Fruit fly (Drosophila melanogaster) whole organism, embryonic: ENCODE data around the gene CG34310.
A peak's percentile ranks its signal among the peaks of the same experiment; 100 is the strongest.

ENCODE experiments used
- Antp ChIP-seq: fragments of 200-800 bp; sonication (Bioruptor generic); optimal IDR thresholded peaks from 3 replicates; lab custom pipeline; 2016; ENCODE audit warnings: missing biosample characterization, missing genetic modification characterization
- Atf6 ChIP-seq: fragments of 200-800 bp; sonication (Bioruptor generic); IDR thresholded peaks from 2 replicates; pipeline ENCODE4 v1.3.6; 2022; ENCODE audit warnings: missing biosample characterization, missing genetic modification characterization
- Bgb ChIP-seq: fragments of 200-800 bp; sonication (Bioruptor generic); IDR thresholded peaks from 2 replicates; pipeline ENCODE4 v1.3.6; 2022; ENCODE audit warnings: missing biosample characterization, missing genetic modification characterization; ENCODE audit not compliant: partially characterized antibody
- Bteb2 ChIP-seq: fragments of 200-800 bp; sonication (Bioruptor generic); optimal IDR thresholded peaks from 2 replicates; lab custom pipeline; 2016; ENCODE audit warnings: missing biosample characterization, missing genetic modification characterization
- CG11695 ChIP-seq: fragments of 200-800 bp; sonication (Bioruptor generic); IDR thresholded peaks from 3 replicates; pipeline ENCODE4 v1.3.6; 2022; ENCODE audit warnings: missing biosample characterization, missing genetic modification characterization
- CG13894 ChIP-seq: fragments of 200-800 bp; sonication (Bioruptor generic); optimal IDR thresholded peaks from 3 replicates; lab custom pipeline; 2018; ENCODE audit warnings: missing biosample characterization, mild to moderate bottlenecking, missing genetic modification characterization, moderate library complexity
- CG15514 ChIP-seq: fragments of 200-800 bp; sonication (Bioruptor generic); optimal IDR thresholded peaks from 3 replicates; lab custom pipeline; 2017; ENCODE audit warnings: missing biosample characterization, missing genetic modification characterization, mild to moderate bottlenecking, moderate library complexity, missing genetic modification reagents
- CG1603 ChIP-seq: fragments of 200-800 bp; sonication (Bioruptor generic); optimal IDR thresholded peaks from 2 replicates; lab custom pipeline; 2019; ENCODE audit warnings: missing biosample characterization, mild to moderate bottlenecking, missing genetic modification characterization, moderate library complexity
- CG16813 ChIP-seq: fragments of 200-800 bp; sonication (Bioruptor generic); IDR thresholded peaks from 3 replicates; pipeline ENCODE4 v1.3.6; 2022; ENCODE audit warnings: missing biosample characterization, missing genetic modification characterization; ENCODE audit not compliant: partially characterized antibody
- CG17612 ChIP-seq: fragments of 200-800 bp; sonication (Bioruptor generic); IDR thresholded peaks from 2 replicates; pipeline ENCODE4 v1.3.6; 2022; ENCODE audit warnings: missing biosample characterization, missing genetic modification characterization
- CG17802 ChIP-seq: fragments of 200-800 bp; sonication (Bioruptor generic); optimal IDR thresholded peaks from 2 replicates; lab custom pipeline; 2018; ENCODE audit warnings: missing biosample characterization, mild to moderate bottlenecking, missing genetic modification characterization, moderate library complexity
- CG17912 ChIP-seq: fragments of 200-800 bp; sonication (Bioruptor generic); optimal IDR thresholded peaks from 2 replicates; lab custom pipeline; 2018; ENCODE audit warnings: missing biosample characterization, mild to moderate bottlenecking, missing genetic modification characterization
- CG18764 ChIP-seq: fragments of 200-800 bp; sonication (Bioruptor generic); optimal IDR thresholded peaks from 3 replicates; lab custom pipeline; 2016; ENCODE audit warnings: missing biosample characterization, missing genetic modification characterization
- CG2129 ChIP-seq: fragments of 200-800 bp; sonication (Bioruptor generic); IDR thresholded peaks from 2 replicates; pipeline ENCODE4 v1.3.6; 2022; ENCODE audit warnings: missing biosample characterization, missing genetic modification characterization; ENCODE audit not compliant: partially characterized antibody
- CG33213 ChIP-seq: fragments of 200-800 bp; sonication (Bioruptor generic); optimal IDR thresholded peaks from 3 replicates; lab custom pipeline; 2016; ENCODE audit warnings: missing biosample characterization, missing genetic modification characterization
- CG3407 ChIP-seq: fragments of 200-800 bp; sonication (Bioruptor generic); optimal IDR thresholded peaks from 2 replicates; lab custom pipeline; 2018; ENCODE audit warnings: missing biosample characterization, mild to moderate bottlenecking, missing genetic modification characterization
- CG34376 ChIP-seq: fragments of 200-800 bp; sonication (Bioruptor generic); optimal IDR thresholded peaks from 2 replicates; lab custom pipeline; 2018; ENCODE audit warnings: missing biosample characterization, mild to moderate bottlenecking, missing genetic modification characterization
- CG34422 ChIP-seq: fragments of 200-800 bp; sonication (Bioruptor generic); IDR thresholded peaks from 3 replicates; pipeline ENCODE4 v1.3.6; 2022; ENCODE audit warnings: missing biosample characterization, missing genetic modification characterization
- CG6791 ChIP-seq: fragments of 200-800 bp; sonication (Bioruptor generic); IDR thresholded peaks from 3 replicates; pipeline ENCODE4 v1.3.6; 2022; ENCODE audit warnings: missing biosample characterization, missing genetic modification characterization; ENCODE audit not compliant: partially characterized antibody
- CG6813 ChIP-seq: fragments of 200-800 bp; sonication (Bioruptor generic); optimal IDR thresholded peaks from 2 replicates; lab custom pipeline; 2017; ENCODE audit warnings: missing biosample characterization, missing genetic modification characterization, mild to moderate bottlenecking, moderate library complexity, missing genetic modification reagents
- CG7271 ChIP-seq: fragments of 200-800 bp; sonication (Bioruptor generic); optimal IDR thresholded peaks from 2 replicates; lab custom pipeline; 2018; ENCODE audit warnings: missing biosample characterization, mild to moderate bottlenecking, missing genetic modification characterization, moderate library complexity
- CG7372 ChIP-seq: fragments of 200-800 bp; sonication (Bioruptor generic); IDR thresholded peaks from 2 replicates; pipeline ENCODE4 v1.3.6; 2022; ENCODE audit warnings: missing biosample characterization, missing genetic modification characterization
- CTCF ChIP-seq: fragments of 200-800 bp; sonication (Bioruptor generic); optimal IDR thresholded peaks from 2 replicates; lab custom pipeline; 2017; ENCODE audit warnings: missing biosample characterization, mild to moderate bottlenecking, missing genetic modification characterization, moderate library complexity
- Ets65A ChIP-seq: fragments of 200-800 bp; sonication (Bioruptor generic); peaks from one replicate; lab custom pipeline; 2016; ENCODE audit warnings: missing biosample characterization, missing genetic modification characterization
- Hr39 ChIP-seq: fragments of >200 bp; optimal IDR thresholded peaks from 2 replicates; lab custom pipeline; 2017
- MESR4 ChIP-seq: fragments of 200-800 bp; sonication (Bioruptor generic); optimal IDR thresholded peaks from 2 replicates; lab custom pipeline; 2018; ENCODE audit warnings: missing biosample characterization, mild to moderate bottlenecking, missing genetic modification characterization, moderate library complexity
- MTF-1 ChIP-seq: fragments of 200-800 bp; sonication (Bioruptor generic); optimal IDR thresholded peaks from 2 replicates; lab custom pipeline; 2018; ENCODE audit warnings: missing biosample characterization, mild to moderate bottlenecking, missing genetic modification characterization, borderline replicate concordance
- Med ChIP-seq: fragments of 200-800 bp; sonication (Bioruptor generic); peaks from one replicate; lab custom pipeline; 2016; ENCODE audit warnings: missing biosample characterization, missing genetic modification characterization, mild to moderate bottlenecking, inconsistent platforms, moderate library complexity
- Mrtf ChIP-seq: fragments of 200-800 bp; sonication (Bioruptor generic); IDR thresholded peaks from 3 replicates; pipeline ENCODE4 v1.3.6; 2022; ENCODE audit warnings: missing biosample characterization, missing genetic modification characterization
- Rx ChIP-seq: fragments of 200-800 bp; sonication (Bioruptor generic); IDR thresholded peaks from 2 replicates; pipeline ENCODE4 v1.3.6; 2022; ENCODE audit warnings: missing biosample characterization, missing genetic modification characterization
- Ssrp ChIP-seq: fragments of 200-800 bp; sonication (Bioruptor generic); optimal IDR thresholded peaks from 2 replicates; lab custom pipeline; 2018; ENCODE audit warnings: missing biosample characterization, mild to moderate bottlenecking, missing genetic modification characterization, moderate library complexity
- ci ChIP-seq: fragments of 200-800 bp; sonication (Bioruptor generic); IDR thresholded peaks from 3 replicates; pipeline ENCODE4 v1.3.6; 2022; ENCODE audit warnings: missing biosample characterization, missing genetic modification characterization
- en ChIP-seq: fragments of 200-800 bp; sonication (Bioruptor generic); optimal IDR thresholded peaks from 2 replicates; lab custom pipeline; 2016; ENCODE audit warnings: missing biosample characterization, missing genetic modification characterization
- fru ChIP-seq: fragments of >200 bp; optimal IDR thresholded peaks from 2 replicates; lab custom pipeline; 2017
- ftz-f1 ChIP-seq: fragments of 200-800 bp; sonication (Bioruptor generic); optimal IDR thresholded peaks from 2 replicates; lab custom pipeline; 2016; ENCODE audit warnings: missing biosample characterization, missing genetic modification characterization
- gsb ChIP-seq: fragments of 200-800 bp; sonication (Bioruptor generic); IDR thresholded peaks from 2 replicates; pipeline ENCODE4 v1.3.6; 2022; ENCODE audit warnings: missing biosample characterization, missing genetic modification characterization
- ham ChIP-seq: fragments of 200-800 bp; sonication (Bioruptor generic); IDR thresholded peaks from 2 replicates; pipeline ENCODE4 v1.3.6; 2022; ENCODE audit warnings: missing biosample characterization, missing genetic modification characterization
- insv ChIP-seq, 2 experiments: fragments of 200-800 bp; sonication (Bioruptor generic); optimal IDR thresholded peaks; 3 replicates each; lab custom pipeline; 2016 to 2018; ENCODE audit warnings: missing biosample characterization in 2 of 2, missing genetic modification characterization in 2 of 2
- maf-S ChIP-seq: fragments of 200-800 bp; sonication (Bioruptor generic); optimal IDR thresholded peaks from 2 replicates; lab custom pipeline; 2016; ENCODE audit warnings: missing biosample characterization, missing genetic modification characterization
- mld ChIP-seq: fragments of 200-800 bp; sonication (Bioruptor generic); IDR thresholded peaks from 3 replicates; pipeline ENCODE4 v1.3.6; 2022; ENCODE audit warnings: missing biosample characterization, missing genetic modification characterization; ENCODE audit not compliant: partially characterized antibody
- nerfin-2 ChIP-seq: fragments of 200-800 bp; sonication (Bioruptor generic); IDR thresholded peaks from 2 replicates; pipeline ENCODE4 v1.3.6; 2022; ENCODE audit warnings: missing biosample characterization, missing genetic modification characterization; ENCODE audit not compliant: partially characterized antibody
- nmo ChIP-seq: fragments of 200-800 bp; sonication (Bioruptor generic); optimal IDR thresholded peaks from 2 replicates; lab custom pipeline; 2018; ENCODE audit warnings: missing biosample characterization, mild to moderate bottlenecking, missing genetic modification characterization, moderate library complexity
- p53 ChIP-seq: fragments of 200-800 bp; sonication (Bioruptor generic); optimal IDR thresholded peaks from 2 replicates; lab custom pipeline; 2016; ENCODE audit warnings: missing biosample characterization, missing genetic modification characterization
- phol ChIP-seq: fragments of 200-800 bp; sonication (Bioruptor generic); optimal IDR thresholded peaks from 3 replicates; lab custom pipeline; 2018; ENCODE audit warnings: missing biosample characterization, mild to moderate bottlenecking, missing genetic modification characterization, moderate library complexity
- pros ChIP-seq: fragments of 200-800 bp; sonication (Bioruptor generic); optimal IDR thresholded peaks from 3 replicates; lab custom pipeline; 2019; ENCODE audit warnings: missing biosample characterization, mild to moderate bottlenecking, missing genetic modification characterization, moderate library complexity
- row ChIP-seq: fragments of 200-800 bp; sonication (Bioruptor generic); IDR thresholded peaks from 3 replicates; pipeline ENCODE4 v1.3.6; 2022; ENCODE audit warnings: missing biosample characterization, missing genetic modification characterization
- sug ChIP-seq: fragments of 200-800 bp; optimal IDR thresholded peaks from 2 replicates; lab custom pipeline; 2019; ENCODE audit warnings: missing biosample characterization, mild to moderate bottlenecking, missing genetic modification characterization, moderate library complexity
- vvl ChIP-seq: fragments of 200-800 bp; sonication (Bioruptor generic); IDR thresholded peaks from 2 replicates; pipeline ENCODE4 v1.3.6; 2022; ENCODE audit warnings: missing biosample characterization, missing genetic modification characterization

CG34310 gene

dm6 chr2L:6716182-6716770 lies 52.8 kb downstream of the CG34310 start, which contains the start of gene AkhR:
TSS of gene AkhR (minus strand) at chr2L:6716186.
- TF ChIP-seq maf-S (no peak), Ets65A (GFP tag; lab: Kevin White, UChicago) (peak; percentile 70), row (GFP tag; lab: Robert Waterston, UW) (peak; percentile 47), CG13894 (tag; lab: Kevin White, UChicago) (no peak), Med (peak; percentile 47), CG34376 (GFP tag; lab: Kevin White, UChicago) (peak; percentile 9)

DNA sequence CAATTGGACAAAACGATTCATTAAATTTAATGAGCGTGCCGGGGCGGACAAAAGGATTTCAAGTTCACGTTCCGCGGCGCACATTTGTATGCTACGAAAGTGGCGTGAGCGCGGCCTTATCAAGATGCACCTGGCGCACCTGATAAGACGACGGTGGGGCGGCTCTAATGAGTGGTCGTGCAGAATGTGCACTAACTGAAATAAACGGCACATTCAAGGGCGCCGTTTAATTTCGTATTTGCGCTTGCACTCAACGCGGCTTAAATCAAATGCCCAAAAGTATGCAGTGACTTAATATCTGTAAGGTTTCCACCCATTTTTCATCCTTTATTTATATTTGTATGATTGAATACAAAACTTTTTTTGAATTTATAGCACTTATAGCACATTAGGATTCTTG lies 53.5 kb downstream of the CG34310 start:
- TF ChIP-seq ftz-f1 (GFP tag; lab: Kevin White, UChicago) (peak; percentile 24), CG17612 (GFP tag; lab: Robert Waterston, UW) (peak; percentile 64; the same call in 1 of the 2 replicates), ci (peak; percentile 31; the same call in 1 of the 3 replicates), CG6791 (GFP tag; lab: Robert Waterston, UW) (0 out of 3 replicates have a peak, but pooled peaks have one; percentile 16), CG17802 (tag; lab: Kevin White, UChicago) (peak; percentile 29), p53 (no peak), CG6813 (no peak), mld (0 out of 3 replicates have a peak, but pooled peaks have one; percentile 22), CTCF (GFP tag; lab: Kevin White, UChicago) (peak; percentile 6)
- TF ChIP-seq, all 482 proteins: peak for 7

DNA sequence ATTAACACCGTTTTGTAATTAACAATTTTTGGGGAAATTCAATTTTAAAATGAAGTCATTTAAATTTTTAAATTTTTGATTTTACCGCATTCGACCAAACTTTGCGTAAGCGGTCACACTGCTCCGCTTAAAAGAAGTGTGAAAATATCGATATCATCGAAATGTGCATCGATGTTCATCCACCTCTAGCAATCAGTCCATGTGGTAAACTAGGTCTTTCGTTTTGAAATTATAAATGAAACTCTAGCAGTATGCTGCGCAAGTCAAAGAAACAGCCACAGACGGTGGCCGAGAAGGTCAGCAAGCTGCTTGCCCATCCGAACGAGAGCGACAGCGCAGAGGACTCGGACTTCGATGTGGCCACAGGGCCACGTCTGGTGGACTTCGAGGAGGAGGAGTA lies 54.0 kb downstream of the CG34310 start, which contains the start of gene Aatf:
Gene Aatf (plus strand): TSS at position 166 of the 400 bp plus-strand sequence.
- peak; percentile 45; the same call in 1 of the 3 replicates for TF ChIP-seq CG34422 (GFP tag; lab: Robert Waterston, UW)
- peak; percentile 3 for TF ChIP-seq sug (tag; lab: Kevin White, UChicago)
- TF ChIP-seq Ets65A (GFP tag; lab: Kevin White, UChicago): peak; percentile 51
- TF ChIP-seq CG7271 (tag; lab: Kevin White, UChicago): peak; percentile 7
- no peak for TF ChIP-seq Rx (GFP tag; lab: Robert Waterston, UW)
- no peak for TF ChIP-seq CG18764
- TF ChIP-seq vvl (GFP tag; lab: Robert Waterston, UW): no peak
- TF ChIP-seq insv (GFP tag; optimal IDR thresholded peaks at IDR 0.05; lab: Kevin White, UChicago): no peak
- TF ChIP-seq MTF-1 (GFP tag; lab: Kevin White, UChicago): no peak
- no peak for TF ChIP-seq Ssrp (tag; lab: Kevin White, UChicago)
- no peak for TF ChIP-seq CG3407 (GFP tag; lab: Kevin White, UChicago)
- TF ChIP-seq Antp (GFP tag; lab: Kevin White, UChicago): peak; percentile 13
- peak; percentile 89 for TF ChIP-seq Bgb
- no peak for TF ChIP-seq Hr39 (lab: Kevin White, UChicago)
- no peak for TF ChIP-seq fru
- TF ChIP-seq CG2129 (GFP tag; lab: Robert Waterston, UW): peak; percentile 85
- TF ChIP-seq nerfin-2: peak; percentile 65; the same call in 1 of the 2 replicates
- peak; percentile 92 for TF ChIP-seq MESR4 (GFP tag; lab: Kevin White, UChicago)
- peak; percentile 79 for TF ChIP-seq CG16813
- no peak for TF ChIP-seq gsb (GFP tag; lab: Robert Waterston, UW)
- TF ChIP-seq en (GFP tag; lab: Kevin White, UChicago): no peak
- no peak for TF ChIP-seq Mrtf (GFP tag; lab: Robert Waterston, UW)
- peak; percentile 64 for TF ChIP-seq CG1603 (tag; lab: Kevin White, UChicago)
- TF ChIP-seq Atf6 (GFP tag; lab: Robert Waterston, UW): 0 out of 2 replicates have a peak, but pooled peaks have one; percentile 33
- peak; percentile 37 for TF ChIP-seq phol (tag; lab: Kevin White, UChicago)
- TF ChIP-seq pros: no peak
- TF ChIP-seq CG17912: no peak
- TF ChIP-seq ham (GFP tag; lab: Robert Waterston, UW): no peak
- peak; percentile 15 for TF ChIP-seq Bteb2 (GFP tag; lab: Kevin White, UChicago)
- peak; percentile 28 for TF ChIP-seq CG33213 (GFP tag; lab: Kevin White, UChicago)
- TF ChIP-seq CG7372 (GFP tag; lab: Robert Waterston, UW): no peak
- TF ChIP-seq CG15514 (GFP tag; lab: Kevin White, UChicago): peak; percentile 71
- TF ChIP-seq nmo (GFP tag; lab: Kevin White, UChicago): peak; percentile 42
- TF ChIP-seq CG11695 (GFP tag; lab: Robert Waterston, UW): no peak
